Worm (Caenorhabditis elegans): ENCODE measurements around the gene lec-4.

The lec-4 gene

DNA sequence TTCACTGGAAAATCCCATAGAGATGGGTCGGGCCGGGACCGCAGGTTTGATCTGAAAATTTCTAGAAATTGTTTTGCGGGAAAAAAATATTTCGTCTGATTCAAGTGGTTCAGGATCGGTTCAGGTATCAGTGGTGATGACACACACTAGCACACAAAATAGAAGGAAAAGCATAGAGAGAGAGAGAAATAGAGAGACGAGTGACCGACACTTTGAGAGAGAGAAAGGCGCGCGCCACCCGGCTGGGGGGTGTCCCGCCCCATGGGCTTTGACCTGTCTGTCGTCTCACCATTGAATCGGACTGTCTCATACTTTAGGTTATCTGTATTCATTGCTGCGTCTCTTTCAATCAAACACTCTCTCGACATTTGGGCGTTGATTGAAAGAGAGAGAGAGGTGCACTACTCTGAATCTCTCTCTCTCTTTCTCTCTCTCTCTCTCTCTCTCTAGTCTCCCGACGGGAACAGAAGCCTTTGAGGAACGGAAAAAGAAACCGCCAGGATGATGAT is 13.4 kb upstream of the lec-4 start, which contains the start of gene acy-3:
acy-3 (minus strand) TSS at position 51 of the 509 bp plus-strand sequence.
- TF ChIP-seq ceh-16 (tag; optimal IDR thresholded peaks at IDR 0.05) (no peak), ztf-1 (GFP tag; conservative IDR thresholded peaks at IDR 0.05) (no peak), ztf-11 (tag; optimal IDR thresholded peaks at IDR 0.05) (no peak), mdl-1 (tag; optimal IDR thresholded peaks at IDR 0.05) (peak; percentile 1 to 47), lsy-2 (tag; optimal IDR thresholded peaks at IDR 0.05) (peak in 1 of 2 experiments; percentile 64), unc-62 (GFP tag; optimal IDR thresholded peaks at IDR 0.05) (peak; percentile 27), elt-1 (tag; optimal IDR thresholded peaks at IDR 0.05) (no peak), blmp-1 (tag; optimal IDR thresholded peaks at IDR 0.05; ENCODE audit: insufficient read depth) (peak; percentile 44), aly-2 (tag; optimal IDR thresholded peaks at IDR 0.05) (no peak), unc-39 (tag; optimal IDR thresholded peaks at IDR 0.05) (no peak), gmeb-1 (tag; optimal IDR thresholded peaks at IDR 0.05) (peak; percentile 2), dmd-4 (tag; optimal IDR thresholded peaks at IDR 0.05) (no peak), elt-3 (tag; optimal IDR thresholded peaks at IDR 0.05) (no peak), nhr-12 (tag; optimal IDR thresholded peaks at IDR 0.05) (no peak), Y55F3AM.14 (GFP tag; optimal IDR thresholded peaks at IDR 0.05) (no peak), fos-1 (tag; optimal IDR thresholded peaks at IDR 0.05) (peak; percentile 53), ceh-82 (tag; optimal IDR thresholded peaks at IDR 0.05) (no peak), skn-1 (tag; optimal IDR thresholded peaks at IDR 0.05) (no peak), nhr-6 (tag; optimal IDR thresholded peaks at IDR 0.05) (no peak), peb-1 (tag; optimal IDR thresholded peaks at IDR 0.05) (no peak), mbf-1 (tag; optimal IDR thresholded peaks at IDR 0.05) (no peak), crh-2 (tag; optimal IDR thresholded peaks at IDR 0.05) (peak; percentile 67), alr-1 (tag; optimal IDR thresholded peaks at IDR 0.05) (no peak), R02D3.7 (tag; optimal IDR thresholded peaks at IDR 0.05) (no peak), zag-1 (tag; optimal IDR thresholded peaks at IDR 0.05) (no peak), lin-11 (tag; optimal IDR thresholded peaks at IDR 0.05) (no peak), lin-39 (tag; optimal IDR thresholded peaks at IDR 0.05) (no peak), nhr-21 (tag; optimal IDR thresholded peaks at IDR 0.05) (peak; percentile 66), ZK546.5 (tag; optimal IDR thresholded peaks at IDR 0.05) (no peak), egl-27 (tag; optimal IDR thresholded peaks at IDR 0.05) (peak; percentile 25), nhr-25 (tag; optimal IDR thresholded peaks at IDR 0.05) (peak; percentile 53), C34F6.9 (tag; optimal IDR thresholded peaks at IDR 0.05) (peak; percentile 61), mab-5 (tag; optimal IDR thresholded peaks at IDR 0.05) (peak; percentile 15), nhr-77 (tag; optimal IDR thresholded peaks at IDR 0.05) (no peak), sma-3 (GFP tag; optimal IDR thresholded peaks at IDR 0.05) (peak; percentile 31), sem-4 (tag; optimal IDR thresholded peaks at IDR 0.05) (peak; percentile 15), lin-13 (GFP tag; optimal IDR thresholded peaks at IDR 0.05) (peak; percentile 57), nhr-10 (tag; optimal IDR thresholded peaks at IDR 0.05) (no peak), unc-55 (GFP tag; optimal IDR thresholded peaks at IDR 0.05) (no peak), snpc-4 (tag; optimal IDR thresholded peaks at IDR 0.05) (peak; percentile 51), sma-9 (GFP tag; optimal IDR thresholded peaks at IDR 0.05) (peak; percentile 83), sma-9 (tag; optimal IDR thresholded peaks at IDR 0.05) (no peak), nhr-129 (tag; optimal IDR thresholded peaks at IDR 0.05) (peak; percentile 61), ztf-4 (tag; optimal IDR thresholded peaks at IDR 0.05) (no peak), nhr-11 (tag; optimal IDR thresholded peaks at IDR 0.05) (no peak), nhr-23 (tag; optimal IDR thresholded peaks at IDR 0.05) (no peak), F13H6.1 (tag; optimal IDR thresholded peaks at IDR 0.05) (peak; percentile 90), nhr-237 (tag; optimal IDR thresholded peaks at IDR 0.05) (no peak), ama-1 (optimal IDR thresholded peaks at IDR 0.05) (no peak)
